Worm (Caenorhabditis elegans) whole organism, late embryonic: Measurements from ENCODE around the gene ZC196.3.
A peak's percentile ranks its signal among the peaks of the same experiment; 100 is the strongest.
"Not testable (repeated sequence)": the region's sequence is repeated elsewhere in the genome, so short reads cannot be mapped to it uniquely, and the experiment has no call there.

Source experiments
- F13H6.1 ChIP-seq: sonication (generic microtip); optimal IDR thresholded peaks from 2 replicates; lab custom pipeline; 2016; ENCODE audit warnings: missing genetic modification characterization, missing compliant biosample characterization
- K02D7.2 ChIP-seq: sonication (generic microtip); optimal IDR thresholded peaks from 2 replicates; lab custom pipeline; 2017; ENCODE audit warnings: mild to moderate bottlenecking, missing genetic modification characterization, missing compliant biosample characterization
- K09A11.1 ChIP-seq: sonication (generic microtip); optimal IDR thresholded peaks from 2 replicates; lab custom pipeline; 2017; ENCODE audit warnings: antibody characterized with exemption, mild to moderate bottlenecking, missing genetic modification characterization, missing compliant biosample characterization; ENCODE audit not compliant: insufficient read depth
- Y22D7AL.16 ChIP-seq: sonication (generic microtip); optimal IDR thresholded peaks from 2 replicates; lab custom pipeline; 2016; ENCODE audit warnings: missing genetic modification characterization, missing compliant biosample characterization
- ceh-14 ChIP-seq: sonication (generic microtip); optimal IDR thresholded peaks from 2 replicates; lab custom pipeline; 2016; ENCODE audit warnings: missing genotype, missing genetic modification characterization, missing compliant biosample characterization
- ceh-18 ChIP-seq: sonication (generic microtip); optimal IDR thresholded peaks from 2 replicates; lab custom pipeline; 2016; ENCODE audit warnings: missing genetic modification characterization, missing compliant biosample characterization
- ceh-19 ChIP-seq: fragments of 200-800 bp; sonication (Bioruptor generic); optimal IDR thresholded peaks from 2 replicates; lab custom pipeline; 2018; ENCODE audit warnings: mild to moderate bottlenecking, missing genetic modification characterization, missing compliant biosample characterization
- ceh-2 ChIP-seq: sonication (generic microtip); optimal IDR thresholded peaks from 2 replicates; lab custom pipeline; 2016; ENCODE audit warnings: missing genotype, missing genetic modification characterization, missing compliant biosample characterization
- ceh-22 ChIP-seq: sonication (generic microtip); optimal IDR thresholded peaks from 2 replicates; lab custom pipeline; 2017; ENCODE audit warnings: missing biosample characterization, missing genetic modification characterization
- ceh-24 ChIP-seq: sonication (generic microtip); optimal IDR thresholded peaks from 2 replicates; lab custom pipeline; 2016; ENCODE audit warnings: mild to moderate bottlenecking, missing genetic modification characterization, missing compliant biosample characterization
- ceh-48 ChIP-seq: sonication (generic microtip); optimal IDR thresholded peaks from 2 replicates; lab custom pipeline; 2016; ENCODE audit warnings: missing genetic modification characterization, inconsistent platforms, missing compliant biosample characterization
- ceh-6 ChIP-seq: fragments of 200-800 bp; sonication (Bioruptor generic); optimal IDR thresholded peaks from 2 replicates; lab custom pipeline; 2018; ENCODE audit warnings: mild to moderate bottlenecking, missing genetic modification characterization, missing compliant biosample characterization
- che-1 ChIP-seq: sonication (generic microtip); optimal IDR thresholded peaks from 2 replicates; lab custom pipeline; 2016; ENCODE audit warnings: mild to moderate bottlenecking, missing genetic modification characterization, missing compliant biosample characterization
- dmd-4 ChIP-seq: sonication (generic microtip); optimal IDR thresholded peaks from 2 replicates; lab custom pipeline; 2016; ENCODE audit warnings: borderline replicate concordance, missing genetic modification characterization, missing compliant biosample characterization
- ets-4 ChIP-seq: sonication (generic microtip); optimal IDR thresholded peaks from 2 replicates; lab custom pipeline; 2016; ENCODE audit warnings: missing genetic modification characterization, missing compliant biosample characterization
- fax-1 ChIP-seq: sonication (generic microtip); optimal IDR thresholded peaks from 2 replicates; lab custom pipeline; 2016; ENCODE audit warnings: missing genotype, missing genetic modification characterization, missing compliant biosample characterization
- hlh-15 ChIP-seq: sonication (generic microtip); optimal IDR thresholded peaks from 2 replicates; lab custom pipeline; 2016; ENCODE audit warnings: missing genetic modification characterization, missing compliant biosample characterization
- hlh-30 ChIP-seq: sonication (generic microtip); optimal IDR thresholded peaks from 2 replicates; lab custom pipeline; 2017; ENCODE audit warnings: antibody characterized with exemption, missing genetic modification characterization, missing compliant biosample characterization; ENCODE audit not compliant: insufficient read depth
- hlh-8 ChIP-seq: sonication (generic microtip); optimal IDR thresholded peaks from 2 replicates; lab custom pipeline; 2016; ENCODE audit warnings: missing genotype, missing genetic modification characterization, missing compliant biosample characterization
- mec-3 ChIP-seq: sonication (generic microtip); optimal IDR thresholded peaks from 2 replicates; lab custom pipeline; 2016; ENCODE audit warnings: borderline replicate concordance, missing genetic modification characterization, missing compliant biosample characterization
- nfya-1 ChIP-seq: sonication (generic microtip); optimal IDR thresholded peaks from 2 replicates; lab custom pipeline; 2017; ENCODE audit warnings: missing genetic modification characterization, mild to moderate bottlenecking, missing compliant biosample characterization, antibody characterized with exemption, moderate library complexity
- nhr-11 ChIP-seq: fragments of 150-350 bp; optimal IDR thresholded peaks from 2 replicates; lab custom pipeline; 2014; ENCODE audit warnings: missing biosample characterization, missing genetic modification characterization
- odd-2 ChIP-seq: sonication (generic microtip); optimal IDR thresholded peaks from 2 replicates; lab custom pipeline; 2017; ENCODE audit warnings: antibody characterized with exemption, mild to moderate bottlenecking, missing genetic modification characterization, missing compliant biosample characterization
- pag-3 ChIP-seq: sonication (generic microtip); optimal IDR thresholded peaks from 2 replicates; lab custom pipeline; 2016; ENCODE audit warnings: missing compliant biosample characterization, missing genetic modification characterization, borderline replicate concordance
- pha-4 ChIP-seq: fragments of 150-350 bp; optimal IDR thresholded peaks from 2 replicates; lab custom pipeline; 2018; ENCODE audit warnings: missing biosample characterization, missing genetic modification reagents, missing genetic modification characterization
- pqm-1 ChIP-seq: sonication (generic microtip); optimal IDR thresholded peaks from 2 replicates; lab custom pipeline; 2016; ENCODE audit warnings: missing genetic modification characterization, missing compliant biosample characterization
- ref-2 ChIP-seq: sonication (generic microtip); optimal IDR thresholded peaks from 2 replicates; lab custom pipeline; 2016; ENCODE audit warnings: missing genetic modification characterization, missing compliant biosample characterization
- rnt-1 ChIP-seq: sonication (generic microtip); optimal IDR thresholded peaks from 2 replicates; lab custom pipeline; 2016; ENCODE audit warnings: missing genetic modification characterization, missing compliant biosample characterization
- sox-2 ChIP-seq: fragments of 200-800 bp; sonication (Bioruptor generic); IDR thresholded peaks from 2 replicates; pipeline ENCODE4 v1.3.6; 2022; ENCODE audit warnings: missing genetic modification reagents, missing genetic modification characterization, missing compliant biosample characterization
- sox-4 ChIP-seq: sonication (generic microtip); optimal IDR thresholded peaks from 2 replicates; lab custom pipeline; 2017; ENCODE audit warnings: mild to moderate bottlenecking, missing genetic modification characterization, inconsistent platforms, missing compliant biosample characterization
- syd-9 ChIP-seq: sonication (generic microtip); optimal IDR thresholded peaks from 2 replicates; lab custom pipeline; 2016; ENCODE audit warnings: mild to moderate bottlenecking, missing genetic modification characterization, moderate library complexity, missing compliant biosample characterization
- ttx-3 ChIP-seq: sonication (generic microtip); optimal IDR thresholded peaks from 2 replicates; lab custom pipeline; 2016; ENCODE audit warnings: missing genetic modification reagents, missing genetic modification characterization, missing compliant biosample characterization
- unc-42 ChIP-seq: sonication (generic microtip); optimal IDR thresholded peaks from 2 replicates; lab custom pipeline; 2016; ENCODE audit warnings: missing genotype, missing genetic modification characterization, missing compliant biosample characterization
- unc-55 ChIP-seq: sonication (generic microtip); optimal IDR thresholded peaks from 2 replicates; lab custom pipeline; 2017; ENCODE audit warnings: missing biosample characterization, missing genetic modification reagents, missing genetic modification characterization
- unc-86 ChIP-seq: sonication (generic microtip); optimal IDR thresholded peaks from 2 replicates; lab custom pipeline; 2016; ENCODE audit warnings: missing genetic modification characterization, missing compliant biosample characterization
- zip-5 ChIP-seq: sonication (generic microtip); optimal IDR thresholded peaks from 2 replicates; lab custom pipeline; 2016; ENCODE audit warnings: missing genetic modification characterization, missing compliant biosample characterization

The ZC196.3 gene

DNA sequence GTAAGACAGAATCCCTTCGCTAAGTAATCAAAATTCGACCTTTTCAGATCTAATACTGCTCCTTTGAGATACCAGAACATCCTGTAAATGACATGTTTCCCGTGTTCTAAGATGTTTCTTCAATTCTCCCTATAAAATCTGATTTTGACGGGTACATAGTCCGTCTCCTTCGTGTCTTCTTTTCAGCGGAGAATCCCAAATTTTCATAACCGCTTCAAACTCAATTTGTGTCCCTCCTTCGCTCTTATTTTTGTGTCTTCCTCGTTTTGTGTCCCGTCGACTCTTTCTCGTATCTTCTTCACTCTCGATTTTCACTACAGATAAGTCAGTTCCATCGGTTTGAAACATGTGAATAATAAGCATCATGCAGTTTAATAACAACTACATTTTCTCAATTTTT, 20.3 kb upstream of the ZC196.3 start, which contains the start of gene glr-5:
Gene glr-5 (plus strand): TSS at position 321 of the 400 bp plus-strand sequence.
- no peak for TF ChIP-seq odd-2 (tag; lab: Kevin White, UChicago)
- TF ChIP-seq ceh-14 = no peak
- TF ChIP-seq unc-42 (tag; lab: Kevin White, UChicago) = peak; percentile 91

ce11 chrV:8718399-8718798, 18.1 kb upstream of the ZC196.3 start:
- TF ChIP-seq pqm-1 (tag; lab: Kevin White, UChicago) = no peak
- no peak for TF ChIP-seq hlh-15
- no peak for TF ChIP-seq ceh-6 (GFP tag; lab: Kevin White, UChicago)
- no peak for TF ChIP-seq F13H6.1
- TF ChIP-seq K09A11.1 = no peak
- TF ChIP-seq ceh-19 (GFP tag; lab: Kevin White, UChicago) = no peak
- TF ChIP-seq sox-4 (tag; lab: Kevin White, UChicago) = no peak
- TF ChIP-seq ceh-2 (tag; lab: Kevin White, UChicago) = no peak
- TF ChIP-seq ttx-3 (tag; lab: Kevin White, UChicago) = no peak
- no peak for TF ChIP-seq mec-3

- not testable (repeated sequence) for TF ChIP-seq fax-1, zip-5, pag-3 (tag; lab: Kevin White, UChicago)
Measured at ce11 chrV:8722160-8722559, 14.3 kb upstream of the ZC196.3 start, which contains the start of gene ZC196.8. ZC196.8 (minus strand) TSS chrV:8722260.

ce11 chrV:8726228-8726627, 10.2 kb upstream of the ZC196.3 start, which contains the start of gene droe-8:
droe-8 (plus strand) TSS chrV:8726528.
- not testable (repeated sequence) for TF ChIP-seq che-1 (tag; lab: Kevin White, UChicago); ceh-24 (tag; lab: Kevin White, UChicago); ceh-48

ce11 chrV:8727077-8727476, 9.4 kb upstream of the ZC196.3 start, which contains the start of gene ZC196.9:
ZC196.9 (minus strand) TSS chrV:8727177.
- TF ChIP-seq rnt-1 (no peak), ceh-18 (no peak), ref-2 (tag; lab: Kevin White, UChicago) (no peak), ceh-22 (no peak), ets-4 (tag; lab: Kevin White, UChicago) (no peak), ceh-48 (no peak), unc-55 (GFP tag; lab: Kevin White, UChicago) (no peak), nfya-1 (tag; lab: Kevin White, UChicago) (no peak), dmd-4 (tag; lab: Kevin White, UChicago) (no peak), pag-3 (tag; lab: Kevin White, UChicago) (no peak), unc-86 (tag; lab: Kevin White, UChicago) (no peak), ceh-14 (no peak), sox-2 (GFP tag; lab: Robert Waterston, UW) (no peak), K02D7.2 (tag; lab: Kevin White, UChicago) (no peak), hlh-30 (tag; lab: Kevin White, UChicago) (no peak), hlh-8 (tag; lab: Kevin White, UChicago) (no peak)
- TF ChIP-seq, all 69 proteins: peak for 0

DNA sequence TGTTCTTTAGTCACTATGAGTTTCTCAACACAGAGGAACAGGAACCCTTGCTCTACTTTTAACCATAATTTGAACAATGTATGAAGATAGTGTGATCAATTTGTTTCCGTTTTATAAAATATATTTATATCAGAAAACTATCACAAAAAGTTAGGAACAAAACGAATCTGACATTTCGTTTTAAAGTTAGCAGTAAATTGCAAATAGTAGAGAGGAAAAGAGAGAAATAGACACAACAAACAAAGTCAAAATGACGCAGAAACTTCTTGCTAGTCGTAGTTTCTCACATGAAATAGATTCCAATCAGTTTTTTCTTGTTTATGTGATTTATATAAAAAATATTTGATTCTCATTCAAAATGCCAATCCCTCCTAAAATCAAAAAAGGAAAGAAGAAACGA, 7.4 kb upstream of the ZC196.3 start, which contains the start of gene ZC196.5:
Gene ZC196.5 (plus strand): TSS at position 301 of the 400 bp plus-strand sequence.
- TF ChIP-seq pha-4 (tag; lab: Kevin White, UChicago) = no peak
- TF ChIP-seq dmd-4 (tag; lab: Kevin White, UChicago) = no peak
- no peak for TF ChIP-seq nhr-11 (tag; lab: Kevin White, UChicago)
- no peak for TF ChIP-seq Y22D7AL.16
- no peak for TF ChIP-seq syd-9 (tag; lab: Kevin White, UChicago)
